Fruit fly (Drosophila melanogaster): ENCODE data around the gene Trxr1.

Gene Trxr1

dm6 chrX:8211094-8211730 is 31.1 kb upstream of the Trxr1 start (continued):
- TF ChIP-seq dsx (GFP tag; optimal IDR thresholded peaks at IDR 0.05; ENCODE audit: poor library complexity, severe bottlenecking) (peak; percentile 81), CG1621 (tag; optimal IDR thresholded peaks at IDR 0.05) (peak; percentile 78), CG7368 (GFP tag; optimal IDR thresholded peaks at IDR 0.05) (peak; percentile 48), Smox (GFP tag; optimal IDR thresholded peaks at IDR 0.05) (peak; percentile 42), Ets21C (GFP tag; optimal IDR thresholded peaks at IDR 0.05) (peak; percentile 22), CG6792 (GFP tag; optimal IDR thresholded peaks at IDR 0.05) (peak; percentile 64), lz (GFP tag; optimal IDR thresholded peaks at IDR 0.05) (peak; percentile 51), salr (GFP tag; optimal IDR thresholded peaks at IDR 0.05) (peak; percentile 17 to 75), cyc (GFP tag; optimal IDR thresholded peaks at IDR 0.05) (peak; percentile 56), Eip93F (GFP tag; optimal IDR thresholded peaks at IDR 0.05) (no peak), Blimp-1 (GFP tag; optimal IDR thresholded peaks at IDR 0.05) (no peak), CG15336 (GFP tag; IDR thresholded peaks at IDR 0.05) (peak; percentile 79), net (GFP tag; optimal IDR thresholded peaks at IDR 0.05) (peak; percentile 50), dac (GFP tag; optimal IDR thresholded peaks at IDR 0.05) (peak; percentile 3), vri (GFP tag; optimal IDR thresholded peaks at IDR 0.05) (peak; percentile 14), CG34406 (GFP tag; optimal IDR thresholded peaks at IDR 0.05) (peak; percentile 42), CG6163 (GFP tag; IDR thresholded peaks at IDR 0.05) (peak; percentile 87), Sox14 (GFP tag; optimal IDR thresholded peaks at IDR 0.05) (peak; percentile 70), CG3032 (tag; optimal IDR thresholded peaks at IDR 0.05) (peak; percentile 85), Met (GFP tag; optimal IDR thresholded peaks at IDR 0.05) (peak; percentile 57), Eip78C (GFP tag) (peak; percentile 90), CG4318 (GFP tag; optimal IDR thresholded peaks at IDR 0.05) (peak; percentile 51), CG6276 (GFP tag; optimal IDR thresholded peaks at IDR 0.05) (peak; percentile 56), fd59A (GFP tag; optimal IDR thresholded peaks at IDR 0.05) (peak; percentile 80), ss (GFP tag; optimal IDR thresholded peaks at IDR 0.05) (peak; percentile 80 to 83), CG31627 (GFP tag; optimal IDR thresholded peaks at IDR 0.05) (peak; percentile 43), CG6854 (GFP tag; optimal IDR thresholded peaks at IDR 0.05) (no peak)

dm6 chrX:8211731-8212468 is 30.4 kb upstream of the Trxr1 start:
- TF ChIP-seq Gug (GFP tag; IDR thresholded peaks at IDR 0.05), result peak; percentile 53
- no peak for TF ChIP-seq CG6854 (GFP tag; optimal IDR thresholded peaks at IDR 0.05)
- TF ChIP-seq Hr39 (GFP tag; optimal IDR thresholded peaks at IDR 0.05), result no peak
- TF ChIP-seq Hr38 (GFP tag; optimal IDR thresholded peaks at IDR 0.05), result no peak
- TF ChIP-seq acj6 (GFP tag; optimal IDR thresholded peaks at IDR 0.05), result peak; percentile 56
- peak; percentile 48 for TF ChIP-seq Lpt (GFP tag; optimal IDR thresholded peaks at IDR 0.05)
- TF ChIP-seq svp (GFP tag), result peak; percentile 6
- peak; percentile 13 for TF ChIP-seq CG16779 (tag; optimal IDR thresholded peaks at IDR 0.05)
- TF ChIP-seq CG6163 (GFP tag; IDR thresholded peaks at IDR 0.05), result peak; percentile 67
- TF ChIP-seq CG31627 (GFP tag; optimal IDR thresholded peaks at IDR 0.05), result no peak
- no peak for TF ChIP-seq cyc (GFP tag; optimal IDR thresholded peaks at IDR 0.05)
- peak; percentile 77 for TF ChIP-seq Ets96B (tag; optimal IDR thresholded peaks at IDR 0.05)
- no peak for TF ChIP-seq fd85E (GFP tag; optimal IDR thresholded peaks at IDR 0.05)
- no peak for TF ChIP-seq lz (GFP tag; optimal IDR thresholded peaks at IDR 0.05)
- peak; percentile 54 for TF ChIP-seq CG15336 (GFP tag; IDR thresholded peaks at IDR 0.05)
- TF ChIP-seq Sox15 (GFP tag; optimal IDR thresholded peaks at IDR 0.05), result no peak
- peak; percentile 60 for TF ChIP-seq CG1621 (tag; optimal IDR thresholded peaks at IDR 0.05)
- TF ChIP-seq CG10669 (GFP tag; optimal IDR thresholded peaks at IDR 0.05), result peak; percentile 74
- TF ChIP-seq CG6792 (GFP tag; optimal IDR thresholded peaks at IDR 0.05), result peak; percentile 18
- TF ChIP-seq net (GFP tag; optimal IDR thresholded peaks at IDR 0.05), result peak; percentile 47
- TF ChIP-seq CG11762 (GFP tag; optimal IDR thresholded peaks at IDR 0.05; ENCODE audit: insufficient read depth), result peak; percentile 11
- TF ChIP-seq topi (GFP tag; optimal IDR thresholded peaks at IDR 0.05), result no peak
- no peak for TF ChIP-seq CG8319 (GFP tag; optimal IDR thresholded peaks at IDR 0.05)
- no peak for TF ChIP-seq Eip93F (GFP tag; optimal IDR thresholded peaks at IDR 0.05)
- peak; percentile 34; the same call in 1 of the 2 replicates for TF ChIP-seq CG11294 (GFP tag; IDR thresholded peaks at IDR 0.05)
- TF ChIP-seq Hr4 (GFP tag; optimal IDR thresholded peaks at IDR 0.05), result peak; percentile 66
- peak; percentile 64 for TF ChIP-seq spab (GFP tag; optimal IDR thresholded peaks at IDR 0.05)
- TF ChIP-seq Ets21C (GFP tag; optimal IDR thresholded peaks at IDR 0.05), result no peak
- peak; percentile 75 for TF ChIP-seq CG8119 (GFP tag; IDR thresholded peaks at IDR 0.05)
- peak; percentile 91 for TF ChIP-seq Eip78C (GFP tag)
- no peak for TF ChIP-seq Blimp-1 (GFP tag; optimal IDR thresholded peaks at IDR 0.05)
- TF ChIP-seq CG3032 (tag; optimal IDR thresholded peaks at IDR 0.05), result peak; percentile 77
- TF ChIP-seq Eip75B (GFP tag; optimal IDR thresholded peaks at IDR 0.05), result peak; percentile 47
